Worm (Caenorhabditis elegans) whole organism, L4 larva: ENCODE results near the gene D1014.6.

ENCODE experiments used
- F37D6.2 ChIP-seq: sonication (generic microtip); optimal IDR thresholded peaks from 2 replicates; lab custom pipeline; 2016; ENCODE audit warnings: mild to moderate bottlenecking, missing genetic modification characterization, missing compliant biosample characterization
- F44E2.7 ChIP-seq: fragments of 200-800 bp; sonication (Bioruptor generic); IDR thresholded peaks from 2 replicates; pipeline ENCODE4 v2.1.2; 2022; ENCODE audit warnings: missing genetic modification characterization, missing compliant biosample characterization
- Y5F2A.4 ChIP-seq: fragments of 200-800 bp; sonication (Bioruptor generic); optimal IDR thresholded peaks from 2 replicates; lab custom pipeline; 2018; ENCODE audit warnings: mild to moderate bottlenecking, missing genetic modification characterization, missing compliant biosample characterization
- ZK337.2 ChIP-seq: fragments of 200-800 bp; sonication (Bioruptor generic); IDR thresholded peaks from 2 replicates; pipeline ENCODE4 v1.3.6; 2022; ENCODE audit warnings: missing genetic modification reagents, missing genetic modification characterization, missing compliant biosample characterization
- ZK546.5 ChIP-seq, 2 experiments: sonication (generic microtip); optimal IDR thresholded peaks; 2 replicates each; lab custom pipeline; 2017; ENCODE audit warnings: missing biosample characterization in 2 of 2, missing genetic modification characterization in 2 of 2
- aha-1 ChIP-seq: fragments of 150-350 bp; peaks from one replicate; lab custom pipeline; 2014; ENCODE audit warnings: missing biosample characterization, missing genetic modification characterization
- aly-2 ChIP-seq: sonication (generic microtip); optimal IDR thresholded peaks from 2 replicates; lab custom pipeline; 2018; ENCODE audit warnings: missing biosample characterization, missing genetic modification characterization
- attf-4 ChIP-seq: sonication (generic microtip); optimal IDR thresholded peaks from 3 replicates; lab custom pipeline; 2017; ENCODE audit warnings: missing biosample characterization, missing genetic modification characterization
- ceh-28 ChIP-seq: fragments of 150-350 bp; optimal IDR thresholded peaks from 2 replicates; lab custom pipeline; 2014; ENCODE audit warnings: missing biosample characterization, missing genetic modification reagents, missing genetic modification characterization
- ceh-82 ChIP-seq: sonication (generic microtip); optimal IDR thresholded peaks from 2 replicates; lab custom pipeline; 2017; ENCODE audit warnings: missing biosample characterization, missing genetic modification characterization
- ctbp-1 ChIP-seq: fragments of 200-800 bp; sonication (Bioruptor generic); IDR thresholded peaks from 2 replicates; pipeline ENCODE4 v1.3.6; 2022; ENCODE audit warnings: missing genetic modification reagents, missing genetic modification characterization, missing compliant biosample characterization
- daf-19 ChIP-seq: fragments of 200-800 bp; sonication (Bioruptor generic); conservative IDR thresholded peaks from 2 replicates; pipeline ENCODE4 v1.3.6; 2022; ENCODE audit warnings: missing genetic modification characterization, missing compliant biosample characterization
- dmd-6 ChIP-seq: fragments of 200-800 bp; sonication (Bioruptor generic); IDR thresholded peaks from 2 replicates; pipeline ENCODE4 v1.3.6; 2022; ENCODE audit warnings: missing genetic modification reagents, missing genetic modification characterization, missing compliant biosample characterization
- dmd-9 ChIP-seq: fragments of 200-800 bp; sonication (Bioruptor generic); IDR thresholded peaks from 2 replicates; pipeline ENCODE4 v1.3.6; 2022; ENCODE audit warnings: missing genetic modification reagents, missing genetic modification characterization, missing compliant biosample characterization
- dpl-1 ChIP-seq: fragments of 150-350 bp; optimal IDR thresholded peaks from 2 replicates; lab custom pipeline; 2014; ENCODE audit warnings: missing biosample characterization, missing genetic modification reagents, missing genetic modification characterization
- dve-1 ChIP-seq: sonication (generic microtip); optimal IDR thresholded peaks from 2 replicates; lab custom pipeline; 2017; ENCODE audit warnings: antibody characterized with exemption, mild to moderate bottlenecking, missing genetic modification characterization, missing compliant biosample characterization; ENCODE audit not compliant: insufficient read depth
- egl-43 ChIP-seq: fragments of 200-800 bp; sonication (Bioruptor generic); IDR thresholded peaks from 2 replicates; pipeline ENCODE4 v1.3.6; 2022; ENCODE audit warnings: missing genetic modification reagents, missing genetic modification characterization, missing compliant biosample characterization
- fkh-10 ChIP-seq: fragments of 150-350 bp; optimal IDR thresholded peaks from 2 replicates; lab custom pipeline; 2014; ENCODE audit warnings: missing biosample characterization, missing genetic modification reagents, missing genetic modification characterization
- fos-1 ChIP-seq: fragments of 150-350 bp; optimal IDR thresholded peaks from 2 replicates; lab custom pipeline; 2014; ENCODE audit warnings: missing biosample characterization, missing genetic modification characterization
- hlh-30 ChIP-seq: sonication (generic microtip); optimal IDR thresholded peaks from 2 replicates; lab custom pipeline; 2017; ENCODE audit warnings: antibody characterized with exemption, mild to moderate bottlenecking, missing genetic modification characterization, missing compliant biosample characterization; ENCODE audit not compliant: insufficient read depth
- jun-1 ChIP-seq: fragments of 150-350 bp; optimal IDR thresholded peaks from 2 replicates; lab custom pipeline; 2014; ENCODE audit warnings: missing biosample characterization, missing genetic modification reagents, missing genetic modification characterization
- madf-5 ChIP-seq, 2 experiments: fragments of 200-800 bp; sonication (Bioruptor generic); IDR thresholded peaks; 2 replicates each; pipeline ENCODE4 v1.3.6; 2022; ENCODE audit warnings: missing compliant biosample characterization in 2 of 2, missing genetic modification characterization in 2 of 2
- madf-9 ChIP-seq: fragments of 200-800 bp; sonication (Bioruptor generic); conservative IDR thresholded peaks from 2 replicates; pipeline ENCODE4 v1.3.6; 2022; ENCODE audit warnings: missing genetic modification reagents, missing genetic modification characterization, missing compliant biosample characterization
- mes-2 ChIP-seq: sonication (generic microtip); optimal IDR thresholded peaks from 2 replicates; lab custom pipeline; 2016; ENCODE audit warnings: missing genotype, mild to moderate bottlenecking, missing genetic modification characterization, missing compliant biosample characterization; ENCODE audit not compliant: poor library complexity, severe bottlenecking
- nhr-11 ChIP-seq: fragments of 150-350 bp; optimal IDR thresholded peaks from 2 replicates; lab custom pipeline; 2014; ENCODE audit warnings: missing biosample characterization, missing genetic modification characterization
- nhr-25 ChIP-seq: sonication (generic microtip); optimal IDR thresholded peaks from 2 replicates; lab custom pipeline; 2017; ENCODE audit warnings: missing genetic modification characterization, mild to moderate bottlenecking, missing compliant biosample characterization, antibody characterized with exemption, moderate library complexity, borderline replicate concordance; ENCODE audit not compliant: insufficient read depth
- nhr-28 ChIP-seq: fragments of 150-350 bp; optimal IDR thresholded peaks from 2 replicates; lab custom pipeline; 2014; ENCODE audit warnings: missing biosample characterization, missing genetic modification characterization
- nhr-6 ChIP-seq: fragments of 150-350 bp; optimal IDR thresholded peaks from 2 replicates; lab custom pipeline; 2014; ENCODE audit warnings: missing biosample characterization, missing genetic modification characterization
- pha-4 ChIP-seq, 2 experiments: fragments of 150-350 bp in 1 of 2; fragments of 200-800 bp in 1 of 2; sonication (Bioruptor generic) in 1 of 2; IDR thresholded peaks in 1 of 2; optimal IDR thresholded peaks in 1 of 2; 2 replicates each; pipeline versions ENCODE4 v1.3.6 to Lab custom; 2014 to 2022; ENCODE audit warnings: missing genetic modification characterization in 2 of 2, missing genetic modification reagents in 2 of 2, missing biosample characterization in 1 of 2, missing compliant biosample characterization in 1 of 2
- pqm-1 ChIP-seq: sonication (generic microtip); optimal IDR thresholded peaks from 2 replicates; lab custom pipeline; 2017; ENCODE audit warnings: missing biosample characterization, missing genetic modification characterization
- snpc-1.2 ChIP-seq: fragments of 200-800 bp; sonication (Bioruptor generic); IDR thresholded peaks from 2 replicates; pipeline ENCODE4 v1.3.6; 2022; ENCODE audit warnings: missing genetic modification reagents, missing genetic modification characterization, missing compliant biosample characterization
- snpc-4 ChIP-seq: fragments of 150-350 bp; optimal IDR thresholded peaks from 2 replicates; lab custom pipeline; 2014; ENCODE audit warnings: missing biosample characterization, missing genetic modification characterization
- tra-1 ChIP-seq: fragments of 200-800 bp; sonication (Bioruptor generic); IDR thresholded peaks from 2 replicates; pipeline ENCODE4 v1.3.6; 2022; ENCODE audit warnings: missing genetic modification reagents, missing genetic modification characterization, missing compliant biosample characterization
- unc-39 ChIP-seq: sonication (generic microtip); optimal IDR thresholded peaks from 2 replicates; lab custom pipeline; 2017; ENCODE audit warnings: missing biosample characterization, missing genetic modification characterization
- unc-62 ChIP-seq, 3 experiments: fragments of 150-350 bp in 1 of 3; sonication (generic microtip); optimal IDR thresholded peaks in 2 of 3; peaks in 1 of 3; 1 replicate in 1 of 3; 2 replicates in 2 of 3; lab custom pipeline; 2014 to 2017; ENCODE audit warnings: missing biosample characterization in 3 of 3, missing genetic modification characterization in 3 of 3, missing genetic modification reagents in 3 of 3, missing genotype in 1 of 3
- zag-1 ChIP-seq: fragments of 150-350 bp; optimal IDR thresholded peaks from 2 replicates; lab custom pipeline; 2014; ENCODE audit warnings: missing biosample characterization, missing genetic modification characterization
- zip-11 ChIP-seq: fragments of 200-800 bp; sonication (Bioruptor generic); IDR thresholded peaks from 2 replicates; pipeline ENCODE4 v1.3.6; 2022; ENCODE audit warnings: missing genetic modification characterization, missing compliant biosample characterization

D1014.6 gene

ce11 chrV:8110816-8111215 lies 10.2 kb upstream of the D1014.6 start:
- TF ChIP-seq ceh-82 (tag; lab: Kevin White, UChicago), result no peak
- TF ChIP-seq madf-5 (GFP tag; IDR thresholded peaks at IDR 0.05; lab: Robert Waterston, UW), result no peak
- TF ChIP-seq jun-1, result no peak
- no peak for TF ChIP-seq unc-39 (tag; lab: Kevin White, UChicago)
- TF ChIP-seq ceh-28 (tag; lab: Kevin White, UChicago), result no peak
- no peak for TF ChIP-seq dve-1 (tag; lab: Kevin White, UChicago)
- no peak for TF ChIP-seq fkh-10
- TF ChIP-seq nhr-6 (tag; lab: Kevin White, UChicago), result no peak
- no peak for TF ChIP-seq dmd-6 (GFP tag; lab: Robert Waterston, UW)
- no peak for TF ChIP-seq zag-1 (tag; lab: Kevin White, UChicago)
- no peak for TF ChIP-seq attf-4 (tag; lab: Kevin White, UChicago)
- no peak for TF ChIP-seq madf-9
- TF ChIP-seq nhr-25 (tag; lab: Kevin White, UChicago), result no peak
- no peak for TF ChIP-seq fos-1
- no peak for TF ChIP-seq F37D6.2 (tag; lab: Kevin White, UChicago)

ce11 chrV:8114542-8114941 lies 6.4 kb upstream of the D1014.6 start:
- TF ChIP-seq unc-62 (GFP tag; optimal IDR thresholded peaks at IDR 0.05 in 1 of 2; lab: Kevin White, UChicago), result peak in 1 of 2 experiments; percentile 93
- TF ChIP-seq unc-62 (tag; optimal IDR thresholded peaks at IDR 0.05; lab: Kevin White, UChicago), result no peak
- TF ChIP-seq nhr-25 (tag; lab: Kevin White, UChicago), result no peak

ce11 chrV:8117964-8118363 lies 3.0 kb upstream of the D1014.6 start, which contains the start of gene D1014.7:
Gene D1014.7, plus strand, starts transcription at chrV:8118264.
- TF ChIP-seq ZK546.5 (tag; optimal IDR thresholded peaks at IDR 0.05; lab: Kevin White, UChicago) (no peak), ZK337.2 (no peak), pha-4 (GFP tag; IDR thresholded peaks at IDR 0.05; lab: Robert Waterston, UW) (no peak), pha-4 (tag; optimal IDR thresholded peaks at IDR 0.05; lab: Kevin White, UChicago) (no peak), madf-5 (GFP tag; IDR thresholded peaks at IDR 0.05; lab: Robert Waterston, UW) (no peak)

ce11 chrV:8123384-8123783 lies 2.4 kb downstream of the D1014.6 start, which contains the start of gene D1014.5:
Gene D1014.5, plus strand, starts transcription at chrV:8123684.
- TF ChIP-seq aha-1 (tag; lab: Kevin White, UChicago) (peak; percentile 10), ZK337.2 (no peak), snpc-4 (tag; lab: Kevin White, UChicago) (no peak), Y5F2A.4 (GFP tag; lab: Kevin White, UChicago) (no peak)

- TF ChIP-seq dve-1 (tag; lab: Kevin White, UChicago) (no peak), ZK546.5 (tag; optimal IDR thresholded peaks at IDR 0.05; lab: Kevin White, UChicago) (no peak)
These were observed 8.3 kb downstream of the D1014.6 start, which contains the start of gene spr-1 for ce11 chrV:8129252-8129651. Gene spr-1, minus strand, starts transcription at chrV:8129352.

- TF ChIP-seq hlh-30 (tag; lab: Kevin White, UChicago) (no peak), zag-1 (tag; lab: Kevin White, UChicago) (no peak), zip-11 (GFP tag; lab: Robert Waterston, UW) (no peak)
These were observed 8.8 kb downstream of the D1014.6 start for ce11 chrV:8129719-8130118.

- TF ChIP-seq nhr-11, result peak; percentile 20
- TF ChIP-seq F37D6.2 (tag; lab: Kevin White, UChicago), result peak; percentile 5
- TF ChIP-seq F44E2.7, result no peak
- peak; percentile 42 for TF ChIP-seq dpl-1 (GFP tag; lab: Kevin White, UChicago)
- no peak for TF ChIP-seq attf-4 (tag; lab: Kevin White, UChicago)
- TF ChIP-seq tra-1 (GFP tag; lab: Robert Waterston, UW), result no peak
- peak; percentile 58; the same call in 1 of the 2 replicates for TF ChIP-seq ctbp-1
- TF ChIP-seq mes-2 (tag; lab: Kevin White, UChicago), result peak; percentile 65
- TF ChIP-seq unc-62 (GFP tag; optimal IDR thresholded peaks at IDR 0.05 in 1 of 2; lab: Kevin White, UChicago), result peak in 1 of 2 experiments; percentile 32
- no peak for TF ChIP-seq unc-62 (tag; optimal IDR thresholded peaks at IDR 0.05; lab: Kevin White, UChicago)
- TF ChIP-seq dmd-9, result no peak
- TF ChIP-seq Y5F2A.4 (GFP tag; lab: Kevin White, UChicago), result no peak
- no peak for TF ChIP-seq egl-43 (GFP tag; lab: Robert Waterston, UW)
- no peak for TF ChIP-seq daf-19 (GFP tag; lab: Robert Waterston, UW)
- TF ChIP-seq aly-2 (tag; lab: Kevin White, UChicago), result no peak
- TF ChIP-seq pqm-1 (tag; lab: Kevin White, UChicago), result no peak
- TF ChIP-seq fkh-10, result peak; percentile 49
- TF ChIP-seq snpc-1.2 (GFP tag; lab: Robert Waterston, UW), result no peak
- no peak for TF ChIP-seq nhr-28
These were observed 9.2 kb downstream of the D1014.6 start, which contains the start of gene snap-1 for ce11 chrV:8130149-8130661. Gene snap-1, plus strand, starts transcription at chrV:8130611.
